Fruit fly (Drosophila melanogaster) whole organism: ENCODE results near the gene wge.

Experiments
- Dll ChIP-seq: fragments of >200 bp; optimal IDR thresholded peaks from 2 replicates; lab custom pipeline; 2017
- EcR ChIP-seq, 2 experiments: fragments of >200 bp; optimal IDR thresholded peaks; 2 replicates each; lab custom pipeline; 2017; ENCODE audit warnings: missing biosample characterization in 2 of 2, missing genetic modification characterization in 2 of 2, missing genetic modification reagents in 2 of 2
- psq ChIP-seq: fragments of >200 bp; optimal IDR thresholded peaks from 2 replicates; lab custom pipeline; 2017

DNA sequence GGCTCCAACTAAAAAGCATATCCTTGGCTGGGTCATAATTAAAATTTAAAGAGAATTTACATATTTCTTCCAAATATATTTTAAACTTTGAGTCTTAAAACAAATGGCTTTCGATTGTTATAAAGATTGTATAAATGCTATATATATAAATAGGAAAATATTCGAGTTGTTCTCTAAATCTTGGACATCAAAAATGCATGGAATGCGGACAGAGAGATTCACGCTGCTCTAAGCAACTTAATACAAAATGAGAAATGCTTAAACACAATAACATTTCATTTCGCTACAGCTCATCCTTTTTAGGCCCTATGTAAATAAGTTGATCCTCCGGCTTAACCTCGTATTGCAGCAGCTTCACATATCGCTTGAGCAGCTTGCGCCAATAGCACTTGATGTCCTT is 28.0 kb upstream of the wge start, which contains the start of gene CG31139:
- TF ChIP-seq Dll (lab: Kevin White, UChicago) (no peak), psq (lab: Kevin White, UChicago) (no peak), EcR (GFP tag; optimal IDR thresholded peaks at IDR 0.05; lab: Kevin White, UChicago) (no peak)
